Worm (Caenorhabditis elegans): ENCODE measurements around the gene C09G12.5.

C09G12.5 gene

DNA sequence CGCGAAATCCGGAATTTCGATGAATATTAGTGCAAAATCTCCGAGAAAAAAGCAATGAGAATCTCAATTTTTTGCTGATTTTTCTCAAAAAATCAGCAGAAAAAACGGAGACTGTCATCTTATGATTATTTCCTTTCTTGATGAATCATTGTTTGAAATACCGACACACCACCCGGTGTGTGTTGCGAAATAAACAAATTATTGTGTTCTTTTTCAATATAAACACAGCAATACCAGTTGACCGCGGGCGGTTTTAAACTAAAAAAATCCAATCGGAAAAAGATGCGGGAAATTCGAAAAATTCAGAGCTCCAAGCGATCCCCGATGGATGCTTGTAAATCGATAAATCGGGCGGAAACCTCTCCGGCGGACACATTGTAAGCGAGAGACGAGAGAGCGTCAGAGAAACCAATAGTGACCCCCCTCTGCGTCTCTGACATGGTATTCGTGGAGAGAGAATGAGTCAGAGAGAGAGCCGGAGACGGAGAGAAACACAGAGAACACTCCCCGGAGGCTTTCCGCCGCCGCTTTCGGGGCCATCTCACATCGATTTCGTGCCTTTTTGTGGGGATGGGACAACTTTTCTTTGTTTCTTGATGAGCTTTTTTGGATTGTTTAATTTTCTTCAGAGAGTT, 36.4 kb downstream of the C09G12.5 start (continued):
- TF ChIP-seq sea-2 (GFP tag; optimal IDR thresholded peaks at IDR 0.05) (no peak), nhr-67 (tag; optimal IDR thresholded peaks at IDR 0.05) (no peak), ztf-11 (tag; optimal IDR thresholded peaks at IDR 0.05) (no peak), nhr-237 (tag; optimal IDR thresholded peaks at IDR 0.05) (no peak), fkh-2 (tag; optimal IDR thresholded peaks at IDR 0.05) (no peak), fos-1 (tag; optimal IDR thresholded peaks at IDR 0.05) (no peak), pha-4 (tag; optimal IDR thresholded peaks at IDR 0.05) (peak; percentile 52), nfya-1 (tag; optimal IDR thresholded peaks at IDR 0.05; ENCODE audit: insufficient read depth) (peak; percentile 89), egl-27 (tag; optimal IDR thresholded peaks at IDR 0.05) (no peak), lin-39 (tag; optimal IDR thresholded peaks at IDR 0.05) (peak; percentile 76), nhr-77 (tag; optimal IDR thresholded peaks at IDR 0.05) (no peak), nhr-12 (tag; optimal IDR thresholded peaks at IDR 0.05) (no peak), R02D3.7 (tag; optimal IDR thresholded peaks at IDR 0.05) (no peak), ceh-9 (tag; optimal IDR thresholded peaks at IDR 0.05) (no peak), pqm-1 (tag; optimal IDR thresholded peaks at IDR 0.05) (peak; percentile 22), daf-12 (tag; optimal IDR thresholded peaks at IDR 0.05) (no peak), ztf-4 (tag; optimal IDR thresholded peaks at IDR 0.05) (no peak), ama-1 (optimal IDR thresholded peaks at IDR 0.05) (peak; percentile 6), nhr-76 (tag; optimal IDR thresholded peaks at IDR 0.05) (no peak), ZK546.5 (tag; optimal IDR thresholded peaks at IDR 0.05) (no peak), elt-2 (tag; optimal IDR thresholded peaks at IDR 0.05) (peak; percentile 15), jun-1 (tag; optimal IDR thresholded peaks at IDR 0.05) (peak; percentile 75), lsy-12 (tag; optimal IDR thresholded peaks at IDR 0.05) (no peak), nhr-28 (tag; optimal IDR thresholded peaks at IDR 0.05) (no peak), eor-1 (tag; optimal IDR thresholded peaks at IDR 0.05) (no peak), nhr-25 (tag; optimal IDR thresholded peaks at IDR 0.05) (no peak)

DNA sequence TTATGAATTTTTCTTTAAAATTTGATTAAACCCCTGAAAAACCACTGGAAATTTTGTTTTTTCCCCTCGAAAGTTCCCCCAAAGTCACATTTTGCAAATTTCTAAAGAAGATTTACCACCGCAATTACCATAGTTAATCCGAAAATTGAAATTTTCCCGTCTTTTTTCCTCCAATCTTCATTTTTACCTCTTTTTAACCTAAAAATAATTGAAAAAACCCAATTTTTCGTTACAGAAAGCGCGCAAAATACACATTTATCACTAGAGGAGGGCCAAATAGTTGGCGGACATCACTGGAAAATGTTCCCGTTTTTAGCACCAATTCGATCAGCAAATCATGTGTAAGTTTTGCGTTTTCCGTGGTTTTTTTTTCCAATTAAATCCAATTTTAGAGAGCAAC, 37.5 kb downstream of the C09G12.5 start, which contains the start of gene unc-33:
Gene unc-33, plus strand, starts transcription at position 301 of the 400 bp plus-strand sequence.
- TF ChIP-seq egl-5 (tag; optimal IDR thresholded peaks at IDR 0.05), result no peak
- no peak for TF ChIP-seq lsy-12 (tag; optimal IDR thresholded peaks at IDR 0.05)
- TF ChIP-seq mml-1 (tag; optimal IDR thresholded peaks at IDR 0.05), result no peak
- TF ChIP-seq lin-15B (tag; optimal IDR thresholded peaks at IDR 0.05), result no peak
- TF ChIP-seq pha-4 (tag; optimal IDR thresholded peaks at IDR 0.05), result no peak
- no peak for TF ChIP-seq fkh-2 (tag; optimal IDR thresholded peaks at IDR 0.05)
- no peak for TF ChIP-seq ztf-11 (tag; optimal IDR thresholded peaks at IDR 0.05)
- TF ChIP-seq nhr-12 (tag; optimal IDR thresholded peaks at IDR 0.05), result no peak
- TF ChIP-seq elt-3 (tag; optimal IDR thresholded peaks at IDR 0.05), result no peak
- no peak for TF ChIP-seq ama-1 (optimal IDR thresholded peaks at IDR 0.05)
- no peak for TF ChIP-seq nhr-77 (tag; optimal IDR thresholded peaks at IDR 0.05)
- TF ChIP-seq ceh-9 (tag; optimal IDR thresholded peaks at IDR 0.05), result no peak
- TF ChIP-seq sea-2 (GFP tag; optimal IDR thresholded peaks at IDR 0.05), result no peak
- TF ChIP-seq nhr-76 (tag; optimal IDR thresholded peaks at IDR 0.05), result no peak
- TF ChIP-seq unc-39 (tag; optimal IDR thresholded peaks at IDR 0.05), result no peak
- TF ChIP-seq mdl-1 (tag; optimal IDR thresholded peaks at IDR 0.05), result no peak
- no peak for TF ChIP-seq elt-2 (tag; optimal IDR thresholded peaks at IDR 0.05)

DNA sequence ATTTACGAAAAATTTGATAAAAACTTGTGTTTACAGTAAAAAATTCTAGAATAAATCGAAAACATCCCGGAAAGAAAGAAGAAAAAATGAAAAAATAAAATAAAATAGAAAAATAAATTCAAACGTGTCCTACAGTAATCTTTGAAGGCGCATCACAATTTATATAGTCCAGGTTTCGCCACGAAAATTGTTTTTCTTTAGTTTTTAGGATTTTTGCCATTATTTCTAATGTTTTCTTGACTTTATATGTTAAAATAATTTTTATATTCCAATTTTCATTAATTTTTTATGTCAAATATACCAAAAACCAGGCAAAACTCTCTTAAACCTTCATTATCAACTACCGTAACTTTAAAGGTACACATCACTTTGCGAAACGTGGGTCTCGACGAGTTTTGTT, 38.4 kb downstream of the C09G12.5 start:
- no peak for TF ChIP-seq R02D3.7 (tag; optimal IDR thresholded peaks at IDR 0.05)
- no peak for TF ChIP-seq aly-2 (tag; optimal IDR thresholded peaks at IDR 0.05)
- TF ChIP-seq egl-27 (tag; optimal IDR thresholded peaks at IDR 0.05), result no peak
- no peak for TF ChIP-seq nhr-11 (tag; optimal IDR thresholded peaks at IDR 0.05)
- no peak for TF ChIP-seq lin-39 (tag; optimal IDR thresholded peaks at IDR 0.05)
- TF ChIP-seq ztf-4 (tag; optimal IDR thresholded peaks at IDR 0.05), result no peak
- no peak for TF ChIP-seq tbx-2 (tag; optimal IDR thresholded peaks at IDR 0.05)
- TF ChIP-seq mdl-1 (tag; optimal IDR thresholded peaks at IDR 0.05), result no peak
- TF ChIP-seq ZK546.5 (tag; optimal IDR thresholded peaks at IDR 0.05), result no peak
- TF ChIP-seq nhr-28 (tag; optimal IDR thresholded peaks at IDR 0.05), result no peak
- TF ChIP-seq daf-12 (tag; optimal IDR thresholded peaks at IDR 0.05), result no peak
- no peak for TF ChIP-seq jun-1 (tag; optimal IDR thresholded peaks at IDR 0.05)

DNA sequence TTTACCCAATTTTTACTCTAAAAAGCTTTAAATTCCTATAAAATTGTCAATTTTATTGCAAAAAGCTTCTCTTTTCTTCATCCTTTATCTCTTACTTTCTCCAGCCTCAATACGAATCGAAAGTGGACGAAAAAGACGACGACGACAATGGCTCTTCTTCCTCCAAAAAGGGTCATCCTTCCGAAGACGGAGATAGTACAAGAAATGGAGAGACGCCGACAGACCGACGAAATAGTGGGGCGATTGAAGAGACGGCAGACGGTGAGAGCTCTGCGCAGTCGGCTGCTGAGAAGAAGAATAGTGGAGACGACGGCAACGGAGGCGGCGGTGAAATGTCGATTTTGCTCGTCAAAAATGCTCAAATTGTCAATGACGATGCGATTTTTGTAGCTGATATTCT, 40.2 kb downstream of the C09G12.5 start:
- no peak for TF ChIP-seq mml-1 (tag; optimal IDR thresholded peaks at IDR 0.05)
- TF ChIP-seq hmg-11 (tag; optimal IDR thresholded peaks at IDR 0.05), result peak; percentile 67
- TF ChIP-seq ceh-28 (tag; optimal IDR thresholded peaks at IDR 0.05), result peak; percentile 28
- peak; percentile 1 for TF ChIP-seq lin-15B (tag; optimal IDR thresholded peaks at IDR 0.05)
- TF ChIP-seq nfya-1 (tag; optimal IDR thresholded peaks at IDR 0.05; ENCODE audit: insufficient read depth), result peak; percentile 63
- no peak for TF ChIP-seq unc-62 (GFP tag; optimal IDR thresholded peaks at IDR 0.05)
- TF ChIP-seq ceh-9 (tag; optimal IDR thresholded peaks at IDR 0.05), result no peak
- no peak for TF ChIP-seq egl-5 (tag; optimal IDR thresholded peaks at IDR 0.05)
- no peak for TF ChIP-seq pqm-1 (tag; optimal IDR thresholded peaks at IDR 0.05)
- TF ChIP-seq nhr-67 (tag; optimal IDR thresholded peaks at IDR 0.05), result no peak
- TF ChIP-seq R02D3.7 (tag; optimal IDR thresholded peaks at IDR 0.05), result no peak
- TF ChIP-seq ceh-16 (tag; optimal IDR thresholded peaks at IDR 0.05), result no peak
- TF ChIP-seq fkh-10 (GFP tag; optimal IDR thresholded peaks at IDR 0.05), result no peak
- TF ChIP-seq jun-1 (tag; optimal IDR thresholded peaks at IDR 0.05), result no peak
- no peak for TF ChIP-seq unc-39 (tag; optimal IDR thresholded peaks at IDR 0.05)
- TF ChIP-seq fkh-2 (tag; optimal IDR thresholded peaks at IDR 0.05), result no peak
- TF ChIP-seq nhr-43 (tag; optimal IDR thresholded peaks at IDR 0.05; ENCODE audit: poor library complexity, severe bottlenecking), result no peak
- no peak for TF ChIP-seq skn-1 (tag; optimal IDR thresholded peaks at IDR 0.05)
- no peak for TF ChIP-seq aly-2 (tag; optimal IDR thresholded peaks at IDR 0.05)
- TF ChIP-seq zag-1 (tag; optimal IDR thresholded peaks at IDR 0.05), result no peak
- TF ChIP-seq nhr-12 (tag; optimal IDR thresholded peaks at IDR 0.05), result no peak
- TF ChIP-seq ama-1 (optimal IDR thresholded peaks at IDR 0.05), result no peak
- TF ChIP-seq mdl-1 (tag; optimal IDR thresholded peaks at IDR 0.05), result no peak
- no peak for TF ChIP-seq egl-27 (tag; optimal IDR thresholded peaks at IDR 0.05)
- TF ChIP-seq lin-39 (tag; optimal IDR thresholded peaks at IDR 0.05), result peak; percentile 24
- no peak for TF ChIP-seq daf-12 (tag; optimal IDR thresholded peaks at IDR 0.05)
- TF ChIP-seq sea-2 (GFP tag; optimal IDR thresholded peaks at IDR 0.05), result no peak

Data from whole organism, L3 larva.